Worm (Caenorhabditis elegans) whole organism, late embryonic: ENCODE measurements around the gene F44A6.4.

ENCODE experiments used
- C08G9.2 ChIP-seq: sonication (generic microtip); optimal IDR thresholded peaks from 2 replicates; lab custom pipeline; 2016; ENCODE audit warnings: mild to moderate bottlenecking, missing genetic modification characterization, moderate library complexity, missing compliant biosample characterization
- C38D4.7 ChIP-seq: fragments of 200-800 bp; sonication (Bioruptor generic); optimal IDR thresholded peaks from 2 replicates; lab custom pipeline; 2018; ENCODE audit warnings: mild to moderate bottlenecking, missing genetic modification characterization, moderate library complexity, missing compliant biosample characterization
- F13H6.1 ChIP-seq: sonication (generic microtip); optimal IDR thresholded peaks from 2 replicates; lab custom pipeline; 2016; ENCODE audit warnings: missing genetic modification characterization, missing compliant biosample characterization
- T23F11.4 ChIP-seq: fragments of 200-800 bp; sonication (Bioruptor generic); optimal IDR thresholded peaks from 2 replicates; lab custom pipeline; 2018; ENCODE audit warnings: mild to moderate bottlenecking, missing genetic modification characterization, missing compliant biosample characterization
- ahr-1 ChIP-seq: sonication (generic microtip); optimal IDR thresholded peaks from 2 replicates; lab custom pipeline; 2016; ENCODE audit warnings: missing genetic modification characterization, missing compliant biosample characterization
- ceh-18 ChIP-seq: sonication (generic microtip); optimal IDR thresholded peaks from 2 replicates; lab custom pipeline; 2016; ENCODE audit warnings: missing genetic modification characterization, missing compliant biosample characterization
- ceh-19 ChIP-seq: fragments of 200-800 bp; sonication (Bioruptor generic); optimal IDR thresholded peaks from 2 replicates; lab custom pipeline; 2018; ENCODE audit warnings: mild to moderate bottlenecking, missing genetic modification characterization, missing compliant biosample characterization
- ceh-22 ChIP-seq: sonication (generic microtip); optimal IDR thresholded peaks from 2 replicates; lab custom pipeline; 2017; ENCODE audit warnings: missing biosample characterization, missing genetic modification characterization
- ceh-24 ChIP-seq: sonication (generic microtip); optimal IDR thresholded peaks from 2 replicates; lab custom pipeline; 2016; ENCODE audit warnings: mild to moderate bottlenecking, missing genetic modification characterization, missing compliant biosample characterization
- ceh-34 ChIP-seq: sonication (generic microtip); optimal IDR thresholded peaks from 2 replicates; lab custom pipeline; 2016; ENCODE audit warnings: mild to moderate bottlenecking, missing genetic modification characterization, missing compliant biosample characterization
- ceh-45 ChIP-seq: fragments of 200-800 bp; sonication (Bioruptor generic); IDR thresholded peaks from 2 replicates; pipeline ENCODE4 v1.3.6; 2022; ENCODE audit warnings: missing genetic modification reagents, missing genetic modification characterization, missing compliant biosample characterization
- ceh-48 ChIP-seq: sonication (generic microtip); optimal IDR thresholded peaks from 2 replicates; lab custom pipeline; 2016; ENCODE audit warnings: missing genetic modification characterization, inconsistent platforms, missing compliant biosample characterization
- ceh-6 ChIP-seq: fragments of 200-800 bp; sonication (Bioruptor generic); optimal IDR thresholded peaks from 2 replicates; lab custom pipeline; 2018; ENCODE audit warnings: mild to moderate bottlenecking, missing genetic modification characterization, missing compliant biosample characterization
- ceh-9 ChIP-seq: sonication (generic microtip); optimal IDR thresholded peaks from 2 replicates; lab custom pipeline; 2016; ENCODE audit warnings: mild to moderate bottlenecking, missing genetic modification characterization, inconsistent platforms, missing compliant biosample characterization
- che-1 ChIP-seq: sonication (generic microtip); optimal IDR thresholded peaks from 2 replicates; lab custom pipeline; 2016; ENCODE audit warnings: mild to moderate bottlenecking, missing genetic modification characterization, missing compliant biosample characterization
- dve-1 ChIP-seq: sonication (generic microtip); optimal IDR thresholded peaks from 2 replicates; lab custom pipeline; 2017; ENCODE audit warnings: antibody characterized with exemption, mild to moderate bottlenecking, missing genetic modification characterization, missing compliant biosample characterization
- gmeb-2 ChIP-seq: sonication (generic microtip); optimal IDR thresholded peaks from 2 replicates; lab custom pipeline; 2016; ENCODE audit warnings: missing genetic modification characterization, inconsistent platforms, missing compliant biosample characterization
- hlh-13 ChIP-seq: fragments of 200-800 bp; sonication (Bioruptor generic); optimal IDR thresholded peaks from 2 replicates; lab custom pipeline; 2018; ENCODE audit warnings: mild to moderate bottlenecking, missing genetic modification characterization, missing compliant biosample characterization
- hlh-30 ChIP-seq: sonication (generic microtip); optimal IDR thresholded peaks from 2 replicates; lab custom pipeline; 2017; ENCODE audit warnings: antibody characterized with exemption, missing genetic modification characterization, missing compliant biosample characterization; ENCODE audit not compliant: insufficient read depth
- hlh-8 ChIP-seq: sonication (generic microtip); optimal IDR thresholded peaks from 2 replicates; lab custom pipeline; 2016; ENCODE audit warnings: missing genotype, missing genetic modification characterization, missing compliant biosample characterization
- lim-6 ChIP-seq: sonication (generic microtip); optimal IDR thresholded peaks from 2 replicates; lab custom pipeline; 2016; ENCODE audit warnings: missing genetic modification characterization, missing compliant biosample characterization
- madf-2 ChIP-seq: sonication (generic microtip); optimal IDR thresholded peaks from 2 replicates; lab custom pipeline; 2017; ENCODE audit warnings: missing genetic modification characterization, missing compliant biosample characterization
- nfya-1 ChIP-seq: sonication (generic microtip); optimal IDR thresholded peaks from 2 replicates; lab custom pipeline; 2017; ENCODE audit warnings: missing genetic modification characterization, mild to moderate bottlenecking, missing compliant biosample characterization, antibody characterized with exemption, moderate library complexity
- nhr-11 ChIP-seq: fragments of 150-350 bp; optimal IDR thresholded peaks from 2 replicates; lab custom pipeline; 2014; ENCODE audit warnings: missing biosample characterization, missing genetic modification characterization
- npax-4 ChIP-seq: sonication (generic microtip); optimal IDR thresholded peaks from 2 replicates; lab custom pipeline; 2016; ENCODE audit warnings: missing genetic modification characterization, missing compliant biosample characterization
- pax-1 ChIP-seq: fragments of 150-350 bp; optimal IDR thresholded peaks from 2 replicates; lab custom pipeline; 2014; ENCODE audit warnings: missing biosample characterization, missing genetic modification characterization
- pha-2 ChIP-seq: sonication (generic microtip); optimal IDR thresholded peaks from 2 replicates; lab custom pipeline; 2017; ENCODE audit warnings: mild to moderate bottlenecking, missing genetic modification characterization, missing compliant biosample characterization
- pha-4 ChIP-seq: fragments of 150-350 bp; optimal IDR thresholded peaks from 2 replicates; lab custom pipeline; 2018; ENCODE audit warnings: missing biosample characterization, missing genetic modification reagents, missing genetic modification characterization
- pqm-1 ChIP-seq: sonication (generic microtip); optimal IDR thresholded peaks from 2 replicates; lab custom pipeline; 2016; ENCODE audit warnings: missing genetic modification characterization, missing compliant biosample characterization
- pros-1 ChIP-seq: fragments of 150-350 bp; optimal IDR thresholded peaks from 2 replicates; lab custom pipeline; 2014; ENCODE audit warnings: missing biosample characterization, missing genetic modification reagents, missing genetic modification characterization
- sdc-2 ChIP-seq: sonication (generic microtip); optimal IDR thresholded peaks from 2 replicates; lab custom pipeline; 2016; ENCODE audit warnings: missing genotype, missing genetic modification characterization, missing compliant biosample characterization
- sox-2 ChIP-seq: fragments of 200-800 bp; sonication (Bioruptor generic); IDR thresholded peaks from 2 replicates; pipeline ENCODE4 v1.3.6; 2022; ENCODE audit warnings: missing genetic modification reagents, missing genetic modification characterization, missing compliant biosample characterization
- syd-9 ChIP-seq: sonication (generic microtip); optimal IDR thresholded peaks from 2 replicates; lab custom pipeline; 2016; ENCODE audit warnings: mild to moderate bottlenecking, missing genetic modification characterization, moderate library complexity, missing compliant biosample characterization
- tbx-2 ChIP-seq: sonication (generic microtip); optimal IDR thresholded peaks from 2 replicates; lab custom pipeline; 2016; ENCODE audit warnings: missing genetic modification characterization, missing compliant biosample characterization
- tbx-7 ChIP-seq: sonication (generic microtip); optimal IDR thresholded peaks from 2 replicates; lab custom pipeline; 2016; ENCODE audit warnings: missing genotype, missing genetic modification characterization, missing compliant biosample characterization
- unc-42 ChIP-seq: sonication (generic microtip); optimal IDR thresholded peaks from 2 replicates; lab custom pipeline; 2016; ENCODE audit warnings: missing genotype, missing genetic modification characterization, missing compliant biosample characterization
- unc-55 ChIP-seq: sonication (generic microtip); optimal IDR thresholded peaks from 2 replicates; lab custom pipeline; 2017; ENCODE audit warnings: missing biosample characterization, missing genetic modification reagents, missing genetic modification characterization
- zip-5 ChIP-seq: sonication (generic microtip); optimal IDR thresholded peaks from 2 replicates; lab custom pipeline; 2016; ENCODE audit warnings: missing genetic modification characterization, missing compliant biosample characterization

Gene F44A6.4

ce11 chrX:10203501-10203900, 11.8 kb downstream of the F44A6.4 start:
- TF ChIP-seq hlh-30 (tag; lab: Kevin White, UChicago) (peak; percentile 39), ceh-24 (tag; lab: Kevin White, UChicago) (no peak), sox-2 (GFP tag; lab: Robert Waterston, UW) (no peak), pqm-1 (tag; lab: Kevin White, UChicago) (no peak)

ce11 chrX:10199202-10199601, 16.1 kb downstream of the F44A6.4 start:
- no peak for TF ChIP-seq hlh-13 (GFP tag; lab: Kevin White, UChicago)
- TF ChIP-seq C38D4.7 (GFP tag; lab: Kevin White, UChicago): no peak
- TF ChIP-seq pha-2 (tag; lab: Kevin White, UChicago): no peak
- no peak for TF ChIP-seq T23F11.4 (GFP tag; lab: Kevin White, UChicago)
- TF ChIP-seq ceh-9 (tag; lab: Kevin White, UChicago): no peak
- no peak for TF ChIP-seq syd-9
- no peak for TF ChIP-seq ceh-48 (tag; lab: Kevin White, UChicago)
- TF ChIP-seq, all 69 proteins: peak for 0

ce11 chrX:10197204-10197756, 18.0 kb downstream of the F44A6.4 start, which contains the start of gene nucb-1:
Gene nucb-1, plus strand, starts transcription at chrX:10197706.
- TF ChIP-seq hlh-8 (peak; percentile 10), hlh-30 (tag; lab: Kevin White, UChicago) (peak; percentile 27), unc-42 (tag; lab: Kevin White, UChicago) (peak; percentile 26), ceh-6 (GFP tag; lab: Kevin White, UChicago) (no peak), nfya-1 (tag; lab: Kevin White, UChicago) (peak; percentile 73), dve-1 (tag; lab: Kevin White, UChicago) (peak; percentile 63), pqm-1 (tag; lab: Kevin White, UChicago) (no peak), ceh-45 (GFP tag; lab: Robert Waterston, UW) (no peak), ceh-18 (tag; lab: Kevin White, UChicago) (no peak), madf-2 (tag; lab: Kevin White, UChicago) (peak; percentile 39), ceh-34 (tag; lab: Kevin White, UChicago) (peak; percentile 89), sdc-2 (tag; lab: Kevin White, UChicago) (peak; percentile 33), unc-55 (GFP tag; lab: Kevin White, UChicago) (peak; percentile 78), tbx-2 (tag; lab: Kevin White, UChicago) (peak; percentile 56), C08G9.2 (tag; lab: Kevin White, UChicago) (no peak), pax-1 (tag; lab: Kevin White, UChicago) (peak; percentile 40), npax-4 (no peak)

- TF ChIP-seq zip-5 (no peak), che-1 (no peak), C08G9.2 (tag; lab: Kevin White, UChicago) (no peak), ahr-1 (tag; lab: Kevin White, UChicago) (no peak), F13H6.1 (tag; lab: Kevin White, UChicago) (no peak), ceh-22 (tag; lab: Kevin White, UChicago) (no peak), npax-4 (no peak), ceh-19 (GFP tag; lab: Kevin White, UChicago) (no peak), ceh-9 (tag; lab: Kevin White, UChicago) (no peak), nhr-11 (tag; lab: Kevin White, UChicago) (no peak), tbx-7 (tag; lab: Kevin White, UChicago) (no peak), gmeb-2 (tag; lab: Kevin White, UChicago) (no peak), pha-4 (no peak), lim-6 (tag; lab: Kevin White, UChicago) (no peak), pros-1 (tag; lab: Kevin White, UChicago) (no peak)
Observed at ce11 chrX:10194327-10195096, 20.8 kb downstream of the F44A6.4 start, which contains the start of gene myrf-2. Gene myrf-2, minus strand, starts transcription at chrX:10194377.
